Fruit fly (Drosophila melanogaster) whole organism, wandering third instar larva: ENCODE results near the gene aub.

ENCODE experiments used
- Abd-B ChIP-seq: fragments of >200 bp; optimal IDR thresholded peaks from 2 replicates; lab custom pipeline; 2017; ENCODE audit warnings: missing biosample characterization, missing genetic modification characterization
- CG32264 ChIP-seq: fragments of 200-800 bp; sonication (Bioruptor generic); optimal IDR thresholded peaks from 2 replicates; lab custom pipeline; 2016; ENCODE audit warnings: missing biosample characterization, missing genetic modification characterization
- CrebA ChIP-seq: fragments of 200-800 bp; sonication (Bioruptor generic); optimal IDR thresholded peaks from 2 replicates; lab custom pipeline; 2016; ENCODE audit warnings: missing biosample characterization, mild to moderate bottlenecking, missing genetic modification characterization, borderline replicate concordance
- Dfd ChIP-seq: fragments of >200 bp; optimal IDR thresholded peaks from 2 replicates; lab custom pipeline; 2017; ENCODE audit warnings: missing biosample characterization, missing genetic modification characterization
- Dif ChIP-seq: fragments of 200-275, 200-300 bp; sonication (Bioruptor generic); optimal IDR thresholded peaks from 2 replicates; lab custom pipeline; 2018; ENCODE audit warnings: missing biosample characterization, missing genetic modification characterization; ENCODE audit not compliant: partially characterized antibody
- GATAd ChIP-seq: sonication (Bioruptor generic); optimal IDR thresholded peaks from 2 replicates; lab custom pipeline; 2016; ENCODE audit warnings: missing biosample characterization, missing genetic modification characterization
- HLH106 ChIP-seq: fragments of 200-800 bp; optimal IDR thresholded peaks from 3 replicates; lab custom pipeline; 2019; ENCODE audit warnings: missing biosample characterization, mild to moderate bottlenecking, missing genetic modification characterization, moderate library complexity
- Hnf4 ChIP-seq: fragments of 200-800 bp; sonication (Bioruptor generic); optimal IDR thresholded peaks from 2 replicates; lab custom pipeline; 2016; ENCODE audit warnings: missing biosample characterization, mild to moderate bottlenecking, missing genetic modification characterization
- Hr83 ChIP-seq: fragments of 200-300 bp; sonication (Bioruptor generic); optimal IDR thresholded peaks from 2 replicates; lab custom pipeline; 2016; ENCODE audit warnings: missing biosample characterization, mild to moderate bottlenecking, missing genetic modification characterization, moderate library complexity; ENCODE audit not compliant: poor library complexity, severe bottlenecking
- Myc ChIP-seq: fragments of >200 bp; optimal IDR thresholded peaks from 2 replicates; lab custom pipeline; 2017
- N ChIP-seq: fragments of >200 bp; optimal IDR thresholded peaks from 2 replicates; lab custom pipeline; 2018; ENCODE audit warnings: missing biosample characterization, missing external identifiers, missing genetic modification characterization
- OdsH ChIP-seq: fragments of 200-800 bp; sonication (Bioruptor generic); optimal IDR thresholded peaks from 2 replicates; lab custom pipeline; 2016; ENCODE audit warnings: missing biosample characterization, mild to moderate bottlenecking, missing genetic modification characterization
- Vsx2 ChIP-seq: fragments of 200-300, 225-300 bp; sonication (Bioruptor generic); optimal IDR thresholded peaks from 2 replicates; lab custom pipeline; 2018; ENCODE audit warnings: missing biosample characterization, missing genetic modification characterization; ENCODE audit not compliant: partially characterized antibody
- br ChIP-seq: fragments of 200-800 bp; sonication (Bioruptor generic); optimal IDR thresholded peaks from 2 replicates; lab custom pipeline; 2016; ENCODE audit warnings: missing biosample characterization, missing genetic modification characterization
- brk ChIP-seq: fragments of 200-800 bp; sonication (Bioruptor generic); optimal IDR thresholded peaks from 2 replicates; lab custom pipeline; 2016; ENCODE audit warnings: missing biosample characterization, mild to moderate bottlenecking, missing genetic modification characterization
- dmrt93B ChIP-seq: fragments of 200-800 bp; sonication (Bioruptor generic); optimal IDR thresholded peaks from 2 replicates; lab custom pipeline; 2018; ENCODE audit warnings: missing biosample characterization, mild to moderate bottlenecking, missing genetic modification characterization
- dsf ChIP-seq: sonication (Bioruptor generic); optimal IDR thresholded peaks from 2 replicates; lab custom pipeline; 2016; ENCODE audit warnings: missing biosample characterization, missing genetic modification characterization, borderline replicate concordance
- ey ChIP-seq: fragments of 200-800 bp; sonication (Bioruptor generic); optimal IDR thresholded peaks from 2 replicates; lab custom pipeline; 2016; ENCODE audit warnings: missing biosample characterization, missing genetic modification characterization
- foxo ChIP-seq, 2 experiments: fragments of 200-800 bp; sonication (Bioruptor generic); optimal IDR thresholded peaks; 2 replicates in 1 of 2; 3 replicates in 1 of 2; lab custom pipeline; 2016 to 2017; ENCODE audit warnings: missing biosample characterization in 2 of 2, missing genetic modification characterization in 2 of 2
- fru ChIP-seq: fragments of 200-800 bp; sonication (Bioruptor generic); optimal IDR thresholded peaks from 3 replicates; lab custom pipeline; 2016; ENCODE audit warnings: missing biosample characterization, mild to moderate bottlenecking, missing genetic modification characterization
- h ChIP-seq: fragments of 200-800 bp; sonication (Bioruptor generic); optimal IDR thresholded peaks from 3 replicates; lab custom pipeline; 2016; ENCODE audit warnings: missing biosample characterization, mild to moderate bottlenecking, missing genetic modification characterization
- psq ChIP-seq: fragments of 200-800 bp; sonication (Bioruptor generic); optimal IDR thresholded peaks from 3 replicates; lab custom pipeline; 2017; ENCODE audit warnings: missing biosample characterization, mild to moderate bottlenecking, missing genetic modification characterization, moderate library complexity
- sage ChIP-seq: fragments of 200-800 bp; sonication (Bioruptor generic); optimal IDR thresholded peaks from 2 replicates; lab custom pipeline; 2016; ENCODE audit warnings: missing biosample characterization, mild to moderate bottlenecking, missing genetic modification characterization
- sv ChIP-seq: fragments of 200-800 bp; sonication (Bioruptor generic); optimal IDR thresholded peaks from 3 replicates; lab custom pipeline; 2016; ENCODE audit warnings: missing biosample characterization, missing genetic modification characterization
- usp ChIP-seq: fragments of >200 bp; optimal IDR thresholded peaks from 2 replicates; lab custom pipeline; 2017; ENCODE audit warnings: missing biosample characterization, missing genetic modification characterization
- woc ChIP-seq: sonication (Bioruptor generic); optimal IDR thresholded peaks from 2 replicates; lab custom pipeline; 2016; ENCODE audit warnings: missing biosample characterization, mild to moderate bottlenecking, missing genetic modification characterization

aub gene

DNA sequence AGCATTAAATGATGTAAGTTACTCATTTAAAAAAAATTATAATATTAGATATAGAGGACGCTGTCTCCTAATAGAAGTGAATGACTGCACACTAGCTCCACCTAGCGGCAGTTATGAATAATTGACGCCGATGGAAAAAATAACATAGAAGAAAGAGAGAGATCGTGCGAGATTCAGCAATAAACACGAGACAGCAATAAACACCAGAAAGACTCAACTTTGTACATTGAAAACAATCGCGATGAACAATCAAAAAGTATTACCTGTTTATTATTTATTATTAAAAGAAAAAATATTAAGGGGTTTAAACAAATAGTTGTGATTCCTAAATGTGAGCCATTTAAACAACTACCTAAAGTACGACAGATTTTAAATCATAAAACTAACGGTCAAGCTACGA, 15.1 kb downstream of the aub start:
- TF ChIP-seq foxo (GFP tag; optimal IDR thresholded peaks at IDR 0.05; lab: Kevin White, UChicago) (peak in 1 of 2 experiments; percentile 15), N (GFP tag; lab: Kevin White, UChicago) (no peak), brk (no peak), Hnf4 (GFP tag; lab: Kevin White, UChicago) (no peak), Dfd (GFP tag; lab: Kevin White, UChicago) (no peak), Myc (lab: Kevin White, UChicago) (peak; percentile 29), psq (GFP tag; lab: Kevin White, UChicago) (no peak)

DNA sequence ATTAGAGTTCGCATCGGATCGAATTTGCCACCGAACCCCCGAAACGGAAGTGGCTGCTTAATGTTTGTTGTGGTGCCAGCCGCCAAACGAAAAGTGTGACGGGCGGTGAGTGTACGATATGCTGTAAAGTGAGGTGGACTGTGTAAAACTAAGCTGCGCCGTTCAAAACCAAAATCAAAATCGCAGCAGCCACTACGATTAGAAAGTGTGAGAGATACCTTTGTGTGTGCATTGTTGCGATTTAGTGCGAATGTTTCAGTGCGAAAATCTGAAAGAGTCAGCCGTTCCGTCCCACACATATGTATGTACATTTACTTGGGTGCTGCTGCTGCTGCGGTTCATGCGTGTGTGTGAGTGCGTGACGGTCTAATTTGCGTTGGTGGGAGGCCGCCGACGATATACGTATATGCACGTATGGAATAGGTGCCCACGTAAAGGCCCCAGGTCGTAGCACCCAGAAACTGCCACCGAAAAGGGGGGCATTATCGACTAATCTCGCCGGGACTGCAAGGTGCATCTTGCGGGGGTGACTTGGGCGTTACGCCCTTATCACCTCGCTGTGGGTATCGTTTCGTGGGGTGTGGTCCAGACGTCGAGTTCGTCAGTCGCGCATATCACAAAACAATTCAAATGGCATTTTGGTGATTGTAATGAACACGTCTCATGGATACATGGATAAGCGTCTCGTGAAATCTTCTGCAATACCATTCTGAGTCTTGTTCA, 24.3 kb downstream of the aub start:
- TF ChIP-seq dmrt93B (GFP tag; lab: Kevin White, UChicago) (no peak), sage (GFP tag; lab: Kevin White, UChicago) (no peak), HLH106 (tag; lab: Kevin White, UChicago) (no peak), foxo (GFP tag; optimal IDR thresholded peaks at IDR 0.05; lab: Kevin White, UChicago) (no peak), br (GFP tag; lab: Kevin White, UChicago) (no peak), Abd-B (GFP tag; lab: Kevin White, UChicago) (no peak), brk (no peak), Hr83 (GFP tag; lab: Kevin White, UChicago) (no peak), Dif (GFP tag; lab: Kevin White, UChicago) (no peak), dsf (no peak), Dfd (GFP tag; lab: Kevin White, UChicago) (no peak)

DNA sequence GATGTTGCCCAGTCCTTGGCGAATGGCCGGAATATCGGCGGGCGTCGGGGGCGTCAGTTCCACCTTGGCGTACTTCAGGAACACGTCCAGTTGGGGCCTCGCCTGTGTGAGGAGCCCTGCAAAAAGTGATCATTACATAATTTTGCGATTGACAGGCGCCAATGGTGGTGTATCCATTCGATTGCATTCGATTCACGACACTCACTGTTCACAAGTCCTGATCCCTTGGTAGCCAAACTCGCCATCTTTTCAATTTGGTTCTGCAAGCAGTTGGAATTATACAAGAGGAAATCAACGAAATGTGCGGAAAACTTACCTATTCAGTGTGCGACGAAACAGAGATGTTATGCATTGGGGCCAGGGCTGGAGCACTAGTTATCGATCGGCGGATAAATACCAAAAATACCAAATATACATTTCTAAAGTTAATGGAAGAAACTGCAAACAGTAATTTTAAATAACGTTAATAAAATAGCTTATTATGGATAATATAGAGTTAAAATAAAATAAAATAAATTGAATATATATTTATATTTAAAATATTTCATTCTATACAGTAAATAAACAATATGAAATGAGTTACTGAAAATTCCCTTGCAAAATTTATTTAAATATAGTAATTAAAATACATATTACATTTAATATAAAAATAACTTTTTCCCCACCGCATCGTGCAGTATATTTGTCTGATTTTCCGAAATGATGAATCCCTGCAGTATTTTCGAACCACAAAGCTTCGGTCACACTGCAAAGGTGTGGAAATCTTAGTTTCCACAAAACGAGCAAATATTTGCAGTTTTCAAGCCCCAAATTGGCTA, 25.0 kb downstream of the aub start, which contains the start of the genes ATPsynG and SCAR:
Gene ATPsynG (minus strand): TSS at position 354 of the 818 bp plus-strand sequence.
Gene SCAR (plus strand): TSS at position 727 of the 818 bp plus-strand sequence.
- TF ChIP-seq foxo (GFP tag; optimal IDR thresholded peaks at IDR 0.05; lab: Kevin White, UChicago): no peak
- TF ChIP-seq woc (GFP tag; lab: Kevin White, UChicago): no peak
- no peak for TF ChIP-seq sage (GFP tag; lab: Kevin White, UChicago)
- TF ChIP-seq Dfd (GFP tag; lab: Kevin White, UChicago): no peak
- no peak for TF ChIP-seq h (GFP tag; lab: Kevin White, UChicago)
- TF ChIP-seq HLH106 (tag; lab: Kevin White, UChicago): no peak
- no peak for TF ChIP-seq brk
- no peak for TF ChIP-seq fru (GFP tag; lab: Kevin White, UChicago)
- no peak for TF ChIP-seq GATAd
- TF ChIP-seq sv (GFP tag; lab: Kevin White, UChicago): no peak
- TF ChIP-seq CrebA (GFP tag; lab: Kevin White, UChicago): no peak
- no peak for TF ChIP-seq Abd-B (GFP tag; lab: Kevin White, UChicago)
- no peak for TF ChIP-seq usp (GFP tag; lab: Kevin White, UChicago)
- no peak for TF ChIP-seq Hr83 (GFP tag; lab: Kevin White, UChicago)
- TF ChIP-seq, all 38 proteins: peak for 0

DNA sequence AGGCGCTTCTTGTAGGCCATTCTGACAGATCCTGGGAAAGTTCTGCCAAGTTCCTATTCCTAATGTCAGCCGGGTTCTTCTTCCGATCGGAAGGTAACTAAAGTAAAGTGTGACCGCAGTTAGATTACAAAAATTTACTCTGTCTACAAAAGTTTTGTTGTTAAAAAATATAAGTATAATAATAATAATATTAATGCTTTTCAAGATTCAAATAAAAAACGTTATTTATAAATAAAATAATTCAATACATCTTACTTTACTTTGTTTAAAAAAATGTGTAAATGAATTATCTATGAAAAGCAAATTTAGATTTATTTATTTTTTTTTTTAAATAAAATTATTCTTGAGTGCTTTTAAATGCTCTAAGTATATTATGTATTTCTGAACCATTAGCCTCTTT, 26.1 kb downstream of the aub start, which contains the start of gene abo:
Gene abo (minus strand): TSS at position 101 of the 400 bp plus-strand sequence.
- TF ChIP-seq CG32264 (GFP tag; lab: Kevin White, UChicago) (no peak), woc (GFP tag; lab: Kevin White, UChicago) (no peak), fru (GFP tag; lab: Kevin White, UChicago) (no peak), sage (GFP tag; lab: Kevin White, UChicago) (no peak), dsf (no peak), OdsH (GFP tag; lab: Kevin White, UChicago) (no peak), GATAd (no peak), N (GFP tag; lab: Kevin White, UChicago) (no peak), Dfd (GFP tag; lab: Kevin White, UChicago) (no peak), dmrt93B (GFP tag; lab: Kevin White, UChicago) (no peak), sv (GFP tag; lab: Kevin White, UChicago) (no peak), Vsx2 (no peak), ey (GFP tag; lab: Kevin White, UChicago) (no peak), CrebA (GFP tag; lab: Kevin White, UChicago) (no peak), Hr83 (GFP tag; lab: Kevin White, UChicago) (no peak)
